Fruit fly (Drosophila melanogaster) whole organism, embryonic: ENCODE measurements around the gene aqz.

Source experiments
- Abd-B ChIP-seq: fragments of 200-800 bp; sonication (Bioruptor generic); optimal IDR thresholded peaks from 2 replicates; lab custom pipeline; 2018; ENCODE audit warnings: missing biosample characterization, mild to moderate bottlenecking, missing genetic modification characterization, moderate library complexity
- Adf1 ChIP-seq: fragments of 200-800 bp; sonication (Bioruptor generic); IDR thresholded peaks from 2 replicates; pipeline ENCODE4 v1.3.6; 2022; ENCODE audit warnings: missing biosample characterization, missing genetic modification characterization
- Aef1 ChIP-seq: fragments of 200-800 bp; sonication (Bioruptor generic); IDR thresholded peaks from 3 replicates; pipeline ENCODE4 v1.3.6; 2022; ENCODE audit warnings: missing biosample characterization, missing genetic modification characterization
- Atf6 ChIP-seq: fragments of 200-800 bp; sonication (Bioruptor generic); IDR thresholded peaks from 2 replicates; pipeline ENCODE4 v1.3.6; 2022; ENCODE audit warnings: missing biosample characterization, missing genetic modification characterization
- BEAF-32 ChIP-seq: fragments of 200-800 bp; sonication (Bioruptor generic); optimal IDR thresholded peaks from 3 replicates; lab custom pipeline; 2017; ENCODE audit warnings: missing biosample characterization, missing genetic modification characterization, mild to moderate bottlenecking, moderate library complexity, missing genetic modification reagents
- Bgb ChIP-seq: fragments of 200-800 bp; sonication (Bioruptor generic); IDR thresholded peaks from 2 replicates; pipeline ENCODE4 v1.3.6; 2022; ENCODE audit warnings: missing biosample characterization, missing genetic modification characterization; ENCODE audit not compliant: partially characterized antibody
- Bteb2 ChIP-seq: fragments of 200-800 bp; sonication (Bioruptor generic); optimal IDR thresholded peaks from 2 replicates; lab custom pipeline; 2016; ENCODE audit warnings: missing biosample characterization, missing genetic modification characterization
- CG10147 ChIP-seq: fragments of 200-800 bp; sonication (Bioruptor generic); optimal IDR thresholded peaks from 2 replicates; lab custom pipeline; 2019; ENCODE audit warnings: missing biosample characterization, mild to moderate bottlenecking, missing genetic modification characterization, moderate library complexity
- CG12071 ChIP-seq: fragments of 200-800 bp; sonication (Bioruptor generic); optimal IDR thresholded peaks from 3 replicates; lab custom pipeline; 2018; ENCODE audit warnings: missing biosample characterization, mild to moderate bottlenecking, missing genetic modification characterization
- CG13775 ChIP-seq: fragments of 200-800 bp; sonication (Bioruptor generic); optimal IDR thresholded peaks from 3 replicates; lab custom pipeline; 2017; ENCODE audit warnings: missing biosample characterization, mild to moderate bottlenecking, missing genetic modification characterization
- CG17829 ChIP-seq: fragments of 200-800 bp; optimal IDR thresholded peaks from 2 replicates; lab custom pipeline; 2019; ENCODE audit warnings: missing biosample characterization, mild to moderate bottlenecking, missing genetic modification characterization, moderate library complexity
- CG1832 ChIP-seq: fragments of 200-800 bp; sonication (Bioruptor generic); optimal IDR thresholded peaks from 2 replicates; lab custom pipeline; 2017; ENCODE audit warnings: missing biosample characterization, mild to moderate bottlenecking, missing genetic modification characterization, inconsistent platforms
- CG2875 ChIP-seq: fragments of 200-800 bp; sonication (Bioruptor generic); optimal IDR thresholded peaks from 2 replicates; lab custom pipeline; 2017; ENCODE audit warnings: missing biosample characterization, mild to moderate bottlenecking, missing genetic modification characterization, missing genetic modification reagents
- CG2889 ChIP-seq: fragments of 200-800 bp; sonication (Bioruptor generic); IDR thresholded peaks from 3 replicates; pipeline ENCODE4 v1.3.6; 2022; ENCODE audit warnings: missing biosample characterization, missing genetic modification characterization
- CG31365 ChIP-seq: fragments of 200-800 bp; sonication (Bioruptor generic); optimal IDR thresholded peaks from 2 replicates; lab custom pipeline; 2018; ENCODE audit warnings: missing biosample characterization, mild to moderate bottlenecking, missing genetic modification characterization
- CG4617 ChIP-seq: fragments of 200-800 bp; sonication (Bioruptor generic); optimal IDR thresholded peaks from 3 replicates; lab custom pipeline; 2016; ENCODE audit warnings: missing biosample characterization, missing genetic modification characterization, borderline replicate concordance
- CG4730 ChIP-seq: fragments of 200-800 bp; sonication (Bioruptor generic); IDR thresholded peaks from 2 replicates; pipeline ENCODE4 v1.3.6; 2022; ENCODE audit warnings: missing biosample characterization, missing genetic modification characterization
- CG7357 ChIP-seq: fragments of 200-800 bp; sonication (Bioruptor generic); IDR thresholded peaks from 3 replicates; pipeline ENCODE4 v1.3.6; 2022; ENCODE audit warnings: missing biosample characterization, missing genetic modification characterization
- CG8388 ChIP-seq: fragments of 200-800 bp; sonication (Bioruptor generic); optimal IDR thresholded peaks from 2 replicates; lab custom pipeline; 2019; ENCODE audit warnings: missing biosample characterization, mild to moderate bottlenecking, missing genetic modification characterization, moderate library complexity
- CG9215 ChIP-seq: fragments of 200-800 bp; sonication (Bioruptor generic); IDR thresholded peaks from 2 replicates; pipeline ENCODE4 v1.3.6; 2022; ENCODE audit warnings: missing biosample characterization, missing genetic modification characterization
- CoRest ChIP-seq: fragments of 200-800 bp; sonication (Bioruptor generic); optimal IDR thresholded peaks from 3 replicates; lab custom pipeline; 2018; ENCODE audit warnings: missing biosample characterization, mild to moderate bottlenecking, missing genetic modification characterization, moderate library complexity
- Dad ChIP-seq: fragments of 200-800 bp; sonication (Bioruptor generic); optimal IDR thresholded peaks from 3 replicates; lab custom pipeline; 2016; ENCODE audit warnings: missing biosample characterization, missing genetic modification characterization
- Elba2 ChIP-seq: fragments of 200-800 bp; sonication (Bioruptor generic); optimal IDR thresholded peaks from 3 replicates; lab custom pipeline; 2016; ENCODE audit warnings: missing biosample characterization, missing genetic modification characterization
- Fer3 ChIP-seq: fragments of 200-800 bp; sonication (Bioruptor generic); optimal IDR thresholded peaks from 2 replicates; lab custom pipeline; 2018; ENCODE audit warnings: missing biosample characterization, mild to moderate bottlenecking, missing genetic modification characterization, moderate library complexity
- Hr78 ChIP-seq, 2 experiments: fragments of 200-800 bp in 1 of 2; fragments of >200 bp in 1 of 2; sonication (Bioruptor generic) in 1 of 2; optimal IDR thresholded peaks; 2 replicates each; lab custom pipeline; 2017 to 2019; ENCODE audit warnings: missing biosample characterization in 2 of 2, missing genetic modification characterization in 2 of 2, mild to moderate bottlenecking in 1 of 2, moderate library complexity in 1 of 2
- Lim3 ChIP-seq: fragments of 200-800 bp; sonication (Bioruptor generic); IDR thresholded peaks from 2 replicates; pipeline ENCODE4 v1.3.6; 2022; ENCODE audit warnings: missing biosample characterization, missing genetic modification characterization
- MTF-1 ChIP-seq: fragments of 200-800 bp; sonication (Bioruptor generic); optimal IDR thresholded peaks from 2 replicates; lab custom pipeline; 2018; ENCODE audit warnings: missing biosample characterization, mild to moderate bottlenecking, missing genetic modification characterization, borderline replicate concordance
- Max ChIP-seq: fragments of 200-800 bp; sonication (Bioruptor generic); optimal IDR thresholded peaks from 2 replicates; lab custom pipeline; 2016; ENCODE audit warnings: missing biosample characterization, mild to moderate bottlenecking, missing genetic modification characterization
- NK7.1 ChIP-seq: fragments of 200-800 bp; sonication (Bioruptor generic); optimal IDR thresholded peaks from 3 replicates; lab custom pipeline; 2016; ENCODE audit warnings: missing biosample characterization, missing genetic modification characterization
- Sox100B ChIP-seq: fragments of 200-800 bp; sonication (Bioruptor generic); optimal IDR thresholded peaks from 3 replicates; lab custom pipeline; 2018; ENCODE audit warnings: missing biosample characterization, mild to moderate bottlenecking, missing genetic modification characterization
- Taf1 ChIP-seq: fragments of 200-800 bp; sonication (Bioruptor generic); IDR thresholded peaks from 2 replicates; pipeline ENCODE4 v1.3.6; 2022; ENCODE audit warnings: missing biosample characterization, missing genetic modification characterization
- ara ChIP-seq: fragments of 200-800 bp; sonication (Bioruptor generic); IDR thresholded peaks from 2 replicates; pipeline ENCODE4 v1.3.6; 2022; ENCODE audit warnings: missing biosample characterization, missing genetic modification characterization
- cwo ChIP-seq: fragments of 200-800 bp; sonication (Bioruptor generic); optimal IDR thresholded peaks from 3 replicates; lab custom pipeline; 2017; ENCODE audit warnings: missing biosample characterization, missing genetic modification characterization, mild to moderate bottlenecking, moderate library complexity, missing genetic modification reagents
- dan ChIP-seq: fragments of 200-800 bp; sonication (Bioruptor generic); IDR thresholded peaks from 2 replicates; pipeline ENCODE4 v1.3.6; 2022; ENCODE audit warnings: missing biosample characterization, missing genetic modification characterization
- ems ChIP-seq: fragments of 200-800 bp; sonication (Bioruptor generic); optimal IDR thresholded peaks from 3 replicates; lab custom pipeline; 2016; ENCODE audit warnings: missing biosample characterization, missing genetic modification characterization
- jing ChIP-seq: fragments of 200-800 bp; sonication (Bioruptor generic); optimal IDR thresholded peaks from 2 replicates; lab custom pipeline; 2018; ENCODE audit warnings: missing biosample characterization, mild to moderate bottlenecking, missing genetic modification characterization
- kah ChIP-seq: fragments of 200-800 bp; sonication (Bioruptor generic); optimal IDR thresholded peaks from 2 replicates; lab custom pipeline; 2018; ENCODE audit warnings: missing biosample characterization, mild to moderate bottlenecking, missing genetic modification characterization
- mam ChIP-seq: fragments of 200-800 bp; sonication (Bioruptor generic); optimal IDR thresholded peaks from 3 replicates; lab custom pipeline; 2016; ENCODE audit warnings: missing biosample characterization, missing genetic modification characterization
- mld ChIP-seq: fragments of 200-800 bp; sonication (Bioruptor generic); IDR thresholded peaks from 3 replicates; pipeline ENCODE4 v1.3.6; 2022; ENCODE audit warnings: missing biosample characterization, missing genetic modification characterization; ENCODE audit not compliant: partially characterized antibody
- org-1 ChIP-seq: fragments of 200-800 bp; sonication (Bioruptor generic); optimal IDR thresholded peaks from 2 replicates; lab custom pipeline; 2017; ENCODE audit warnings: missing biosample characterization, missing genetic modification characterization
- pita ChIP-seq: fragments of 200-800 bp; sonication (Bioruptor generic); optimal IDR thresholded peaks from 2 replicates; lab custom pipeline; 2017; ENCODE audit warnings: missing biosample characterization, mild to moderate bottlenecking, missing genetic modification characterization
- pum ChIP-seq: fragments of 200-800 bp; sonication (Bioruptor generic); optimal IDR thresholded peaks from 2 replicates; lab custom pipeline; 2016; ENCODE audit warnings: missing biosample characterization, missing genetic modification characterization
- ranshi ChIP-seq: fragments of 200-800 bp; sonication (Bioruptor generic); IDR thresholded peaks from 2 replicates; pipeline ENCODE4 v1.3.6; 2022; ENCODE audit warnings: missing biosample characterization, missing genetic modification characterization
- run ChIP-seq: fragments of 200-800 bp; sonication (Bioruptor generic); optimal IDR thresholded peaks from 3 replicates; lab custom pipeline; 2018; ENCODE audit warnings: missing biosample characterization, mild to moderate bottlenecking, missing genetic modification characterization
- scrt ChIP-seq: fragments of 200-800 bp; sonication (Bioruptor generic); optimal IDR thresholded peaks from 2 replicates; lab custom pipeline; 2018; ENCODE audit warnings: missing biosample characterization, mild to moderate bottlenecking, missing genetic modification characterization, moderate library complexity
- tap ChIP-seq: fragments of 200-800 bp; optimal IDR thresholded peaks from 3 replicates; lab custom pipeline; 2019; ENCODE audit warnings: missing biosample characterization, mild to moderate bottlenecking, missing genetic modification characterization, moderate library complexity
- unpg ChIP-seq: fragments of 200-800 bp; sonication (Bioruptor generic); optimal IDR thresholded peaks from 3 replicates; lab custom pipeline; 2018; ENCODE audit warnings: missing biosample characterization, mild to moderate bottlenecking, missing genetic modification characterization, moderate library complexity
- wor ChIP-seq: fragments of 200-800 bp; sonication (Bioruptor generic); IDR thresholded peaks from 2 replicates; pipeline ENCODE4 v1.3.6; 2022; ENCODE audit warnings: missing biosample characterization, missing genetic modification characterization

Gene aqz

DNA sequence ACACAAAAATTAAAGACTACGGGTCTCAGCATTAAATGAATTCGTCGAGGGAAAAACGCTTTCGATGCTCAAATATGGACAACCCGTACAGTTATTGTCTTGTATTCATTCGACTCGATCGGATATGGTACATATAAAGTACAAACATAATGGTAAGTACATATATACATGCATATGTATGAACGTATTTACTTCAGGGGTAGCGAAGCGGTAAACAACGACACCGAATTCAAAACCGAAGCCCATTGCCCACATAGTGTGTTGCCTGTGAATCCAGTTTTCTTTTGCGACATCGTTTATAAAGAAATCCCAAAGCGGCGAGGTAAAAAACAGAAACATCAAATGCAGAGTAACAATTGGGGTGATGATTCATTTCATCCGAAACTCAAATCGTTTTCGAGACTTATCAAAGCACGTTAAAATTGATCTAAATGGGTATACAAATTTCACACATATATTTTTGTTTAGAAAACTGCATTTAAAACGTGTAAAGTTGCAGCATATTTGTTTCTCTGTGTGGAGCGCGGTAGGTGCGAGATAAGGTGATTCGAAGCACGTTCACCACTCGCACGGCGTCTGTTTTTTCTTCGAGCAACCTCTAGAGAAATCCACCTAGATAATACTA, 8.0 kb downstream of the aqz start (continued):
- TF ChIP-seq Sox100B (no peak), mam (GFP tag; lab: Kevin White, UChicago) (peak; percentile 28), jing (GFP tag; lab: Kevin White, UChicago) (peak; percentile 27), ems (GFP tag; lab: Kevin White, UChicago) (no peak), pum (GFP tag; lab: Kevin White, UChicago) (peak; percentile 12), cwo (peak; percentile 71), dan (GFP tag; lab: Robert Waterston, UW) (no peak), Elba2 (GFP tag; lab: Kevin White, UChicago) (no peak), Max (peak; percentile 31), tap (tag; lab: Kevin White, UChicago) (no peak), CG4617 (GFP tag; lab: Kevin White, UChicago) (no peak), CG2875 (GFP tag; lab: Kevin White, UChicago) (no peak), CG31365 (tag; lab: Kevin White, UChicago) (no peak), pita (GFP tag; lab: Kevin White, UChicago) (no peak), Atf6 (GFP tag; lab: Robert Waterston, UW) (no peak; the same call in 1 of the 2 replicates), mld (GFP tag; lab: Robert Waterston, UW) (no peak), CG1832 (GFP tag; lab: Kevin White, UChicago) (no peak), Lim3 (GFP tag; lab: Robert Waterston, UW) (no peak), CG8388 (GFP tag; lab: Kevin White, UChicago) (peak; percentile 16), Dad (GFP tag; lab: Kevin White, UChicago) (no peak), Hr78 (GFP tag; optimal IDR thresholded peaks at IDR 0.05; lab: Kevin White, UChicago) (peak in 1 of 2 experiments; percentile 36), Abd-B (GFP tag; lab: Kevin White, UChicago) (peak; percentile 39), Bteb2 (no peak), ara (peak; percentile 23; the same call in 1 of the 2 replicates), CG4730 (0 out of 2 replicates have a peak, but pooled peaks have one; percentile 28), wor (GFP tag; lab: Robert Waterston, UW) (0 out of 2 replicates have a peak, but pooled peaks have one; percentile 14), CoRest (peak; percentile 21), NK7.1 (GFP tag; lab: Kevin White, UChicago) (no peak), CG7357 (GFP tag; lab: Robert Waterston, UW) (0 out of 3 replicates have a peak, but pooled peaks have one; percentile 40), scrt (GFP tag; lab: Kevin White, UChicago) (no peak), CG17829 (tag; lab: Kevin White, UChicago) (peak; percentile 11), run (no peak), CG10147 (GFP tag; lab: Kevin White, UChicago) (peak; percentile 17), BEAF-32 (no peak), kah (GFP tag; lab: Kevin White, UChicago) (peak; percentile 20), CG12071 (GFP tag; lab: Kevin White, UChicago) (no peak), CG9215 (GFP tag; lab: Robert Waterston, UW) (peak; percentile 58; the same call in 1 of the 2 replicates), Bgb (no peak), Taf1 (GFP tag; lab: Robert Waterston, UW) (peak; percentile 47; the same call in 1 of the 2 replicates), Fer3 (tag; lab: Kevin White, UChicago) (peak; percentile 39), org-1 (GFP tag; lab: Kevin White, UChicago) (peak; percentile 59), MTF-1 (GFP tag; lab: Kevin White, UChicago) (no peak), Aef1 (peak; percentile 47; the same call in 2 of the 3 replicates), CG13775 (no peak), CG2889 (GFP tag; lab: Robert Waterston, UW) (0 out of 3 replicates have a peak, but pooled peaks have one; percentile 58), ranshi (GFP tag; lab: Robert Waterston, UW) (0 out of 2 replicates have a peak, but pooled peaks have one; percentile 33), Adf1 (GFP tag; lab: Robert Waterston, UW) (no peak; the same call in 1 of the 2 replicates), unpg (GFP tag; lab: Kevin White, UChicago) (peak; percentile 40)
